Worm (Caenorhabditis elegans) whole organism, L4 larva: ENCODE data around the gene T26A8.3.
"Not testable (repeated sequence)": the region's sequence is repeated elsewhere in the genome, so short reads cannot be mapped to it uniquely, and the experiment has no call there.

Experiments
- D1046.2 ChIP-seq: fragments of 200-800 bp; sonication (Bioruptor generic); IDR thresholded peaks from 2 replicates; pipeline ENCODE4 v1.3.6; 2022; ENCODE audit warnings: missing genetic modification characterization, missing compliant biosample characterization
- F26F4.8 ChIP-seq: fragments of 200-800 bp; sonication (Bioruptor generic); conservative IDR thresholded peaks from 2 replicates; pipeline ENCODE4 v1.3.6; 2022; ENCODE audit warnings: missing genetic modification characterization, missing compliant biosample characterization
- R02D3.7 ChIP-seq: fragments of 150-350 bp; sonication (generic microtip); optimal IDR thresholded peaks from 3 replicates; lab custom pipeline; 2014; ENCODE audit warnings: missing biosample characterization, missing genetic modification characterization
- T20F7.1 ChIP-seq: fragments of 200-800 bp; sonication (Bioruptor generic); optimal IDR thresholded peaks from 2 replicates; lab custom pipeline; 2018; ENCODE audit warnings: mild to moderate bottlenecking, missing genetic modification characterization, missing compliant biosample characterization
- Y105C5A.15 ChIP-seq: fragments of 200-800 bp; sonication (Bioruptor generic); IDR thresholded peaks from 2 replicates; pipeline ENCODE4 v1.3.6; 2022; ENCODE audit warnings: missing genetic modification characterization, missing compliant biosample characterization
- Y48G9A.11 ChIP-seq: fragments of 200-800 bp; sonication (Bioruptor generic); IDR thresholded peaks from 2 replicates; pipeline ENCODE4 v1.3.6; 2022; ENCODE audit warnings: missing genetic modification reagents, missing genetic modification characterization, missing compliant biosample characterization
- Y75B8A.6 ChIP-seq: fragments of 200-800 bp; sonication (Bioruptor generic); IDR thresholded peaks from 2 replicates; pipeline ENCODE4 v1.3.6; 2022; ENCODE audit warnings: missing genetic modification reagents, missing genetic modification characterization, missing compliant biosample characterization
- ZK337.2 ChIP-seq: fragments of 200-800 bp; sonication (Bioruptor generic); IDR thresholded peaks from 2 replicates; pipeline ENCODE4 v1.3.6; 2022; ENCODE audit warnings: missing genetic modification reagents, missing genetic modification characterization, missing compliant biosample characterization
- aly-2 ChIP-seq: sonication (generic microtip); optimal IDR thresholded peaks from 2 replicates; lab custom pipeline; 2018; ENCODE audit warnings: missing biosample characterization, missing genetic modification characterization
- ama-1 ChIP-seq: fragments of 150-350 bp; optimal IDR thresholded peaks from 2 replicates; lab custom pipeline; 2014; ENCODE audit warnings: inconsistent platforms, mixed read lengths
- attf-4 ChIP-seq: sonication (generic microtip); optimal IDR thresholded peaks from 3 replicates; lab custom pipeline; 2017; ENCODE audit warnings: missing biosample characterization, missing genetic modification characterization
- ceh-20 ChIP-seq: fragments of 200-800 bp; sonication (Bioruptor generic); IDR thresholded peaks from 2 replicates; pipeline ENCODE4 v1.3.6; 2022; ENCODE audit warnings: missing genetic modification reagents, missing genetic modification characterization, missing compliant biosample characterization
- ceh-82 ChIP-seq: sonication (generic microtip); optimal IDR thresholded peaks from 2 replicates; lab custom pipeline; 2017; ENCODE audit warnings: missing biosample characterization, missing genetic modification characterization
- dmd-6 ChIP-seq: fragments of 200-800 bp; sonication (Bioruptor generic); IDR thresholded peaks from 2 replicates; pipeline ENCODE4 v1.3.6; 2022; ENCODE audit warnings: missing genetic modification reagents, missing genetic modification characterization, missing compliant biosample characterization
- gei-8 ChIP-seq: fragments of 200-800 bp; sonication (Bioruptor generic); optimal IDR thresholded peaks from 2 replicates; lab custom pipeline; 2018; ENCODE audit warnings: mild to moderate bottlenecking, missing genetic modification characterization, missing compliant biosample characterization
- hlh-11 ChIP-seq: fragments of 200-800 bp; sonication (Bioruptor generic); optimal IDR thresholded peaks from 2 replicates; lab custom pipeline; 2018; ENCODE audit warnings: mild to moderate bottlenecking, missing genetic modification characterization, missing compliant biosample characterization
- hlh-30 ChIP-seq: sonication (generic microtip); optimal IDR thresholded peaks from 2 replicates; lab custom pipeline; 2017; ENCODE audit warnings: antibody characterized with exemption, mild to moderate bottlenecking, missing genetic modification characterization, missing compliant biosample characterization; ENCODE audit not compliant: insufficient read depth
- lim-7 ChIP-seq: fragments of 200-800 bp; sonication (Bioruptor generic); IDR thresholded peaks from 2 replicates; pipeline ENCODE4 v1.3.6; 2022; ENCODE audit warnings: missing genetic modification characterization, missing compliant biosample characterization
- lin-1 ChIP-seq: fragments of 200-800 bp; sonication (Bioruptor generic); IDR thresholded peaks from 2 replicates; pipeline ENCODE4 v1.3.6; 2022; ENCODE audit warnings: missing genetic modification reagents, missing genetic modification characterization, missing compliant biosample characterization
- lin-15B ChIP-seq: fragments of 150-350 bp; sonication (generic microtip); optimal IDR thresholded peaks from 3 replicates; lab custom pipeline; 2014; ENCODE audit warnings: missing biosample characterization, missing genetic modification characterization
- mdl-1 ChIP-seq, 2 experiments: fragments of 150-350 bp in 1 of 2; sonication (generic microtip) in 1 of 2; optimal IDR thresholded peaks; 2 replicates each; lab custom pipeline; 2014 to 2017; ENCODE audit warnings: missing biosample characterization in 2 of 2, missing genetic modification characterization in 2 of 2
- mdt-29 ChIP-seq: fragments of 200-800 bp; sonication (Bioruptor generic); IDR thresholded peaks from 2 replicates; pipeline ENCODE4 v1.3.6; 2022; ENCODE audit warnings: missing genetic modification reagents, missing genetic modification characterization, missing compliant biosample characterization
- mes-2 ChIP-seq: sonication (generic microtip); optimal IDR thresholded peaks from 2 replicates; lab custom pipeline; 2016; ENCODE audit warnings: missing genotype, mild to moderate bottlenecking, missing genetic modification characterization, missing compliant biosample characterization; ENCODE audit not compliant: poor library complexity, severe bottlenecking
- nhr-111 ChIP-seq: fragments of 200-800 bp; sonication (Bioruptor generic); optimal IDR thresholded peaks from 2 replicates; lab custom pipeline; 2018; ENCODE audit warnings: mild to moderate bottlenecking, missing genetic modification characterization, missing compliant biosample characterization
- nhr-25 ChIP-seq: sonication (generic microtip); optimal IDR thresholded peaks from 2 replicates; lab custom pipeline; 2017; ENCODE audit warnings: missing genetic modification characterization, mild to moderate bottlenecking, missing compliant biosample characterization, antibody characterized with exemption, moderate library complexity, borderline replicate concordance; ENCODE audit not compliant: insufficient read depth
- nhr-28 ChIP-seq: fragments of 150-350 bp; optimal IDR thresholded peaks from 2 replicates; lab custom pipeline; 2014; ENCODE audit warnings: missing biosample characterization, missing genetic modification characterization
- nhr-6 ChIP-seq: fragments of 150-350 bp; optimal IDR thresholded peaks from 2 replicates; lab custom pipeline; 2014; ENCODE audit warnings: missing biosample characterization, missing genetic modification characterization
- nhr-77 ChIP-seq: fragments of 150-350 bp; optimal IDR thresholded peaks from 2 replicates; lab custom pipeline; 2014; ENCODE audit warnings: missing biosample characterization, missing genetic modification characterization
- pha-4 ChIP-seq, 2 experiments: fragments of 150-350 bp in 1 of 2; fragments of 200-800 bp in 1 of 2; sonication (Bioruptor generic) in 1 of 2; IDR thresholded peaks in 1 of 2; optimal IDR thresholded peaks in 1 of 2; 2 replicates each; pipeline versions ENCODE4 v1.3.6 to Lab custom; 2014 to 2022; ENCODE audit warnings: missing genetic modification characterization in 2 of 2, missing genetic modification reagents in 2 of 2, missing biosample characterization in 1 of 2, missing compliant biosample characterization in 1 of 2
- pqm-1 ChIP-seq: sonication (generic microtip); optimal IDR thresholded peaks from 2 replicates; lab custom pipeline; 2017; ENCODE audit warnings: missing biosample characterization, missing genetic modification characterization
- skn-1 ChIP-seq: fragments of 150-350 bp; optimal IDR thresholded peaks from 2 replicates; lab custom pipeline; 2014; ENCODE audit warnings: missing biosample characterization, missing genetic modification characterization
- snpc-1.2 ChIP-seq: fragments of 200-800 bp; sonication (Bioruptor generic); IDR thresholded peaks from 2 replicates; pipeline ENCODE4 v1.3.6; 2022; ENCODE audit warnings: missing genetic modification reagents, missing genetic modification characterization, missing compliant biosample characterization
- spr-3 ChIP-seq: fragments of 200-800 bp; sonication (Bioruptor generic); optimal IDR thresholded peaks from 2 replicates; lab custom pipeline; 2018; ENCODE audit warnings: mild to moderate bottlenecking, missing genetic modification characterization, missing compliant biosample characterization
- unc-62 ChIP-seq, 3 experiments: fragments of 150-350 bp in 1 of 3; sonication (generic microtip); optimal IDR thresholded peaks in 2 of 3; peaks in 1 of 3; 1 replicate in 1 of 3; 2 replicates in 2 of 3; lab custom pipeline; 2014 to 2017; ENCODE audit warnings: missing biosample characterization in 3 of 3, missing genetic modification characterization in 3 of 3, missing genetic modification reagents in 3 of 3, missing genotype in 1 of 3
- vab-7 ChIP-seq: fragments of 200-800 bp; sonication (Bioruptor generic); IDR thresholded peaks from 2 replicates; pipeline ENCODE4 v1.3.6; 2022; ENCODE audit warnings: missing genetic modification reagents, missing genetic modification characterization, missing compliant biosample characterization
- zfp-2 ChIP-seq: sonication (generic microtip); optimal IDR thresholded peaks from 2 replicates; lab custom pipeline; 2016; ENCODE audit warnings: mild to moderate bottlenecking, missing genetic modification characterization, missing compliant biosample characterization
- zip-11 ChIP-seq: fragments of 200-800 bp; sonication (Bioruptor generic); IDR thresholded peaks from 2 replicates; pipeline ENCODE4 v1.3.6; 2022; ENCODE audit warnings: missing genetic modification characterization, missing compliant biosample characterization

T26A8.3 gene

DNA sequence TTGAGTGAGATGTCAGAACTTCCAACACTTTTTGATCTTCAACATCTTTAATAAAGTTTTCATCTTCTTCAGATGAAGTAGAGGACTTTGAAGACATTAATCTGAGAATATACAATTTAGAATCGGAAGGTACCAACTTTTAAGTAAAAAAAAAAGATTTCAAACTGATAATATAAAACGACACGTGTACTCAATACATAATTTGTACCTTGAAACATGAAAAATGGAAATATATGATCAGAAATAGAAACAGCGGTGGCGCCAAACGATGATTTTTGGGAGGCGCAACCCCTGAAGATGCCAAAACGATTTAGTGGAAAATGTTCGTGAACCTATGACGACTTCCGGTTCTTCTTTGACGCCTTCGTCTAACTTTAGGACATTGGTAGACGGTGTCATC, 46.1 kb upstream of the T26A8.3 start, which contains the start of gene oat-1:
Gene oat-1, minus strand, starts transcription at position 101 of the 400 bp plus-strand sequence.
- TF ChIP-seq unc-62 (GFP tag; optimal IDR thresholded peaks at IDR 0.05 in 1 of 2; lab: Kevin White, UChicago) (no peak), unc-62 (tag; optimal IDR thresholded peaks at IDR 0.05; lab: Kevin White, UChicago) (no peak), dmd-6 (GFP tag; lab: Robert Waterston, UW) (no peak), ama-1 (lab: Kevin White, UChicago) (no peak), zip-11 (GFP tag; lab: Robert Waterston, UW) (no peak), vab-7 (GFP tag; lab: Robert Waterston, UW) (no peak), spr-3 (GFP tag; lab: Kevin White, UChicago) (no peak), attf-4 (tag; lab: Kevin White, UChicago) (no peak), ceh-20 (GFP tag; lab: Robert Waterston, UW) (no peak), R02D3.7 (no peak)

DNA sequence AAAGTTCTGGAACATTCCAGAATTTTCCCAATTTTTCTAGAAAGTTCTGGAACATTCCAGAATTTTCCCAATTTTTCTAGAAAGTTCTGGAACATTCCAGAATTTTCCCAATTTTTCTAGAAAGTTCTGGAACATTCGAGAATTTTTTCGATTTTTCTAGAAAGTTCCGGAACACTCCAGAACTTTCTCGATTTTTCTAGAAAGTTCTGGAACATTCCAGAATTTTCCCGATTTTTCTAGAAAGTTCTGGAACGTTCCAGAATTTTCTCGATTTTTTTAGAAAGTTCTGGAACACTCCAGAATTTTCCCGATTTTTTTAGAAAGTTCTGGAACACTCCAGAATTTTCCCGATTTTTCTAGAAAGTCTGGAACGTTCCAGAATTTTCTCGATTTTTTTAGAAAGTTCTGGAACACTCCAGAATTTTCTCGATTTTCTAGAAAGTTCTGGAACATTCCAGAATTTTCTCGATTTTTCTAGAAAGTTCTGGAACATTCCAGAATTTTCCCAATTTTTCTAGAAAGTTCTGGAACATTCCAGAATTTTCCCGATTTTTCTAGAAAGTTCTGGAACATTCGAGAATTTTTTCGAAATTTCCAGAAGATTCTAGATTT, 42.4 kb upstream of the T26A8.3 start:
- TF ChIP-seq vab-7 (GFP tag; lab: Robert Waterston, UW) (peak; percentile 46; the same call in 1 of the 2 replicates), mdt-29 (GFP tag; lab: Robert Waterston, UW) (peak; percentile 79), Y105C5A.15 (GFP tag; lab: Robert Waterston, UW) (peak; percentile 73; the same call in 1 of the 2 replicates), lin-1 (0 out of 2 replicates have a peak, but pooled peaks have one; percentile 8), pha-4 (GFP tag; IDR thresholded peaks at IDR 0.05; lab: Robert Waterston, UW) (0 out of 2 replicates have a peak, but pooled peaks have one; percentile 6), F26F4.8 (GFP tag; lab: Robert Waterston, UW) (0 out of 2 replicates have a peak, but pooled peaks have one; percentile 7), lim-7 (GFP tag; lab: Robert Waterston, UW) (0 out of 2 replicates have a peak, but pooled peaks have one; percentile 42)
- TF ChIP-seq pha-4 (tag; optimal IDR thresholded peaks at IDR 0.05; lab: Kevin White, UChicago): not testable (repeated sequence)

DNA sequence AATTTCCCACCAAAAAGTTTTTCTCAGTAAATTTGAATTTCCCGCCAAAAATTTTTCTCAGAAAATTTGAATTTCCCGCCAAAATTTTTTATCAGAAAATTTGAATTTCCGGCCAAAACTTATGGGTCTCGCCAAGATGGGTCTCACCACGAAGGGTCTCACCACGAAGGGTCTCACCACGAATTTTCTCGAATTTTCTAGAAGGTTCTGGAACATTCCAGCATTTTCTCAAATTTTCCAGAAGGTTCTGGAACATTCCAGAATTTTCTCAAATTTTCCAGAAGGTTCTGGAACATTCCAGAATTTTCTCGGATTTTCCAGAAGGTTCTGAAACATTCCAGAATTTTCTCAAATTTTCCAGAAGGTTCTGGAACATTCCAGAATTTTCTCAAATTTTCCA, 40.9 kb upstream of the T26A8.3 start:
- TF ChIP-seq snpc-1.2: 0 out of 2 replicates have a peak, but pooled peaks have one; percentile 27

DNA sequence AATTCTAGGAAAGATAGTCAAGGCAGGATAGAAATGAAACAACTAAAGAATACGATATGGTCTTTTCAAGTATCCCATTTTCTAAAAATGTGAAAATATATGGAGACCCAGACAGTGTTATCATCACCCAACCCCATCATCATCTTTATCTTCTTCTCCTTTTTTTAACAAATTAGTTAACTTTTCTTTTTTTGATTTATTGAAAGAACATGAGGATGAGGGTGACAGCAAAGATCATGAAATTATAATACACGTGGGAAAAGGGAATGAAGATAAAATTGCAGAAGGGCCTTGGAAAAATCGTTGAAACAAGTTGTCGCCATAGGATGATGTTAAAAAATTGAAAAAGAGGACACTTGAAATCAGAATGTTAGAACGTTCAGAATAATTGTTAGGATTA, 37.8 kb upstream of the T26A8.3 start:
- TF ChIP-seq D1046.2 (GFP tag; lab: Robert Waterston, UW) (no peak), lin-1 (no peak), unc-62 (GFP tag; optimal IDR thresholded peaks at IDR 0.05 in 1 of 2; lab: Kevin White, UChicago) (no peak), unc-62 (tag; optimal IDR thresholded peaks at IDR 0.05; lab: Kevin White, UChicago) (no peak), nhr-25 (no peak), mes-2 (tag; lab: Kevin White, UChicago) (no peak), hlh-30 (tag; lab: Kevin White, UChicago) (peak; percentile 22), aly-2 (no peak), skn-1 (tag; lab: Kevin White, UChicago) (no peak), T20F7.1 (no peak), nhr-6 (tag; lab: Kevin White, UChicago) (no peak), Y48G9A.11 (GFP tag; lab: Robert Waterston, UW) (no peak), nhr-28 (tag; lab: Kevin White, UChicago) (peak; percentile 40), ZK337.2 (no peak), mdl-1 (tag; optimal IDR thresholded peaks at IDR 0.05; lab: Kevin White, UChicago) (peak in 1 of 2 experiments; percentile 63), Y75B8A.6 (no peak), zfp-2 (tag; lab: Kevin White, UChicago) (no peak), nhr-77 (tag; lab: Kevin White, UChicago) (no peak), gei-8 (GFP tag; lab: Kevin White, UChicago) (no peak), zip-11 (GFP tag; lab: Robert Waterston, UW) (no peak), hlh-11 (tag; lab: Kevin White, UChicago) (no peak), pqm-1 (no peak), ceh-82 (no peak), lin-15B (tag; lab: Kevin White, UChicago) (no peak), spr-3 (GFP tag; lab: Kevin White, UChicago) (no peak), nhr-111 (GFP tag; lab: Kevin White, UChicago) (no peak), ama-1 (lab: Kevin White, UChicago) (no peak), dmd-6 (GFP tag; lab: Robert Waterston, UW) (peak; percentile 19; the same call in 1 of the 2 replicates)
